Fruit fly (Drosophila melanogaster) whole organism, embryonic: Measurements from ENCODE around the gene Pld3.

Experiments used
- CG11085 ChIP-seq: fragments of 200-800 bp; sonication (Bioruptor generic); IDR thresholded peaks from 2 replicates; pipeline ENCODE4 v1.3.6; 2022; ENCODE audit warnings: missing biosample characterization, missing genetic modification characterization
- CG11093 ChIP-seq: fragments of 200-800 bp; sonication (Bioruptor generic); IDR thresholded peaks from 3 replicates; pipeline ENCODE4 v1.3.6; 2022; ENCODE audit warnings: missing biosample characterization, missing genetic modification characterization
- CG11247 ChIP-seq: fragments of 200-800 bp; sonication (Bioruptor generic); IDR thresholded peaks from 2 replicates; pipeline ENCODE4 v1.3.6; 2022; ENCODE audit warnings: missing biosample characterization, missing genetic modification characterization
- CG13123 ChIP-seq: fragments of 200-800 bp; sonication (Bioruptor generic); optimal IDR thresholded peaks from 2 replicates; lab custom pipeline; 2016; ENCODE audit warnings: missing biosample characterization, missing genetic modification characterization
- CG13296 ChIP-seq: fragments of 200-800 bp; sonication (Bioruptor generic); optimal IDR thresholded peaks from 3 replicates; lab custom pipeline; 2018; ENCODE audit warnings: missing biosample characterization, mild to moderate bottlenecking, missing genetic modification characterization
- CG14014 ChIP-seq: fragments of 200-800 bp; sonication (Bioruptor generic); IDR thresholded peaks from 2 replicates; pipeline ENCODE4 v1.3.6; 2022; ENCODE audit warnings: missing biosample characterization, missing genetic modification characterization
- CG15601 ChIP-seq: fragments of 200-800 bp; sonication (Bioruptor generic); optimal IDR thresholded peaks from 3 replicates; lab custom pipeline; 2019; ENCODE audit warnings: missing biosample characterization, mild to moderate bottlenecking, missing genetic modification characterization, moderate library complexity
- CG1647 ChIP-seq: fragments of 200-800 bp; sonication (Bioruptor generic); optimal IDR thresholded peaks from 3 replicates; lab custom pipeline; 2016; ENCODE audit warnings: missing biosample characterization, missing genetic modification characterization
- CG17328 ChIP-seq: fragments of 200-800 bp; sonication (Bioruptor generic); IDR thresholded peaks from 2 replicates; pipeline ENCODE4 v1.3.6; 2022; ENCODE audit warnings: missing biosample characterization, missing genetic modification characterization
- CG2199 ChIP-seq: fragments of 200-800 bp; sonication (Bioruptor generic); IDR thresholded peaks from 3 replicates; pipeline ENCODE4 v1.3.6; 2022; ENCODE audit warnings: missing biosample characterization, missing genetic modification characterization
- CG31388 ChIP-seq: fragments of 200-800 bp; sonication (Bioruptor generic); optimal IDR thresholded peaks from 2 replicates; lab custom pipeline; 2016; ENCODE audit warnings: missing biosample characterization, missing genetic modification characterization
- CG34224 ChIP-seq: fragments of 200-800 bp; sonication (Bioruptor generic); IDR thresholded peaks from 3 replicates; pipeline ENCODE4 v1.3.6; 2022; ENCODE audit warnings: missing biosample characterization, missing genetic modification characterization; ENCODE audit not compliant: partially characterized antibody
- CG34376 ChIP-seq: fragments of 200-800 bp; sonication (Bioruptor generic); optimal IDR thresholded peaks from 2 replicates; lab custom pipeline; 2018; ENCODE audit warnings: missing biosample characterization, mild to moderate bottlenecking, missing genetic modification characterization
- CG4707 ChIP-seq: fragments of 200-800 bp; sonication (Bioruptor generic); optimal IDR thresholded peaks from 2 replicates; lab custom pipeline; 2018; ENCODE audit warnings: missing biosample characterization, mild to moderate bottlenecking, missing genetic modification characterization, moderate library complexity
- CG4820 ChIP-seq: fragments of 200-800 bp; sonication (Bioruptor generic); optimal IDR thresholded peaks from 3 replicates; lab custom pipeline; 2016; ENCODE audit warnings: missing biosample characterization, missing genetic modification characterization
- CG5245 ChIP-seq: fragments of 200-800 bp; sonication (Bioruptor generic); optimal IDR thresholded peaks from 3 replicates; lab custom pipeline; 2016; ENCODE audit warnings: missing biosample characterization, missing genetic modification characterization
- CG8359 ChIP-seq: fragments of 200-800 bp; sonication (Bioruptor generic); optimal IDR thresholded peaks from 2 replicates; lab custom pipeline; 2017; ENCODE audit warnings: missing biosample characterization, mild to moderate bottlenecking, missing genetic modification characterization, borderline replicate concordance
- CG9876 ChIP-seq: fragments of 200-800 bp; sonication (Bioruptor generic); optimal IDR thresholded peaks from 2 replicates; lab custom pipeline; 2016; ENCODE audit warnings: missing biosample characterization, missing genetic modification characterization
- D19B ChIP-seq: fragments of 200-800 bp; sonication (Bioruptor generic); optimal IDR thresholded peaks from 2 replicates; lab custom pipeline; 2017; ENCODE audit warnings: missing biosample characterization, mild to moderate bottlenecking, missing genetic modification characterization
- Deaf1 ChIP-seq: fragments of 200-800 bp; optimal IDR thresholded peaks from 3 replicates; lab custom pipeline; 2019; ENCODE audit warnings: missing biosample characterization, mild to moderate bottlenecking, missing genetic modification characterization, moderate library complexity
- Drgx ChIP-seq: fragments of 200-800 bp; sonication (Bioruptor generic); IDR thresholded peaks from 2 replicates; pipeline ENCODE4 v1.3.6; 2022; ENCODE audit warnings: missing biosample characterization, missing genetic modification characterization
- Gsc ChIP-seq: fragments of 200-800 bp; sonication (Bioruptor generic); IDR thresholded peaks from 2 replicates; pipeline ENCODE4 v1.3.6; 2022; ENCODE audit warnings: missing biosample characterization, missing genetic modification characterization
- Gug ChIP-seq: fragments of 200-800 bp; sonication (Bioruptor generic); IDR thresholded peaks from 4 replicates; pipeline ENCODE4 v1.3.6; 2022; ENCODE audit warnings: missing biosample characterization, missing genetic modification characterization
- H2.0 ChIP-seq: fragments of 200-800 bp; sonication (Bioruptor generic); IDR thresholded peaks from 2 replicates; pipeline ENCODE4 v1.3.6; 2022; ENCODE audit warnings: missing biosample characterization, missing genetic modification characterization
- HmgZ ChIP-seq: fragments of 200-800 bp; sonication (Bioruptor generic); optimal IDR thresholded peaks from 2 replicates; lab custom pipeline; 2018; ENCODE audit warnings: missing biosample characterization, mild to moderate bottlenecking, missing genetic modification characterization
- Lim3 ChIP-seq: fragments of 200-800 bp; sonication (Bioruptor generic); IDR thresholded peaks from 2 replicates; pipeline ENCODE4 v1.3.6; 2022; ENCODE audit warnings: missing biosample characterization, missing genetic modification characterization
- Optix ChIP-seq: fragments of 200-800 bp; sonication (Bioruptor generic); IDR thresholded peaks from 3 replicates; pipeline ENCODE4 v1.3.6; 2022; ENCODE audit warnings: missing biosample characterization, missing genetic modification characterization
- Pdp1 ChIP-seq, 2 experiments: fragments of 200-800 bp; sonication (Bioruptor generic); optimal IDR thresholded peaks; 3 replicates each; lab custom pipeline; 2016; ENCODE audit warnings: missing biosample characterization in 2 of 2, missing genetic modification characterization in 2 of 2, mild to moderate bottlenecking in 1 of 2, moderate library complexity in 1 of 2
- Sox102F ChIP-seq: fragments of 200-800 bp; sonication (Bioruptor generic); optimal IDR thresholded peaks from 2 replicates; lab custom pipeline; 2018; ENCODE audit warnings: missing biosample characterization, mild to moderate bottlenecking, missing genetic modification characterization, moderate library complexity
- cad ChIP-seq: fragments of >200 bp; optimal IDR thresholded peaks from 2 replicates; lab custom pipeline; 2017; ENCODE audit warnings: missing biosample characterization, missing genetic modification characterization
- chm ChIP-seq: fragments of 200-800 bp; sonication (Bioruptor generic); IDR thresholded peaks from 2 replicates; pipeline ENCODE4 v1.3.6; 2022; ENCODE audit warnings: missing biosample characterization, missing genetic modification characterization
- ci ChIP-seq: fragments of 200-800 bp; sonication (Bioruptor generic); IDR thresholded peaks from 3 replicates; pipeline ENCODE4 v1.3.6; 2022; ENCODE audit warnings: missing biosample characterization, missing genetic modification characterization
- dimm ChIP-seq: fragments of 200-800 bp; sonication (Bioruptor generic); IDR thresholded peaks from 2 replicates; pipeline ENCODE4 v1.3.6; 2022; ENCODE audit warnings: missing biosample characterization, missing genetic modification characterization
- dysf ChIP-seq: fragments of 200-800 bp; sonication (Bioruptor generic); IDR thresholded peaks from 3 replicates; pipeline ENCODE4 v1.3.6; 2022; ENCODE audit warnings: missing biosample characterization, missing genetic modification characterization
- ems ChIP-seq: fragments of 200-800 bp; sonication (Bioruptor generic); optimal IDR thresholded peaks from 3 replicates; lab custom pipeline; 2016; ENCODE audit warnings: missing biosample characterization, missing genetic modification characterization
- esg ChIP-seq: fragments of 200-800 bp; sonication (Bioruptor generic); conservative IDR thresholded peaks from 2 replicates; pipeline ENCODE4 v1.3.6; 2022; ENCODE audit warnings: missing biosample characterization, missing genetic modification characterization
- ftz-f1 ChIP-seq: fragments of 200-800 bp; sonication (Bioruptor generic); optimal IDR thresholded peaks from 2 replicates; lab custom pipeline; 2016; ENCODE audit warnings: missing biosample characterization, missing genetic modification characterization
- her ChIP-seq: fragments of 200-800 bp; sonication (Bioruptor generic); optimal IDR thresholded peaks from 2 replicates; lab custom pipeline; 2016; ENCODE audit warnings: missing biosample characterization, missing genetic modification characterization
- kah ChIP-seq: fragments of 200-800 bp; sonication (Bioruptor generic); optimal IDR thresholded peaks from 2 replicates; lab custom pipeline; 2018; ENCODE audit warnings: missing biosample characterization, mild to moderate bottlenecking, missing genetic modification characterization
- lola ChIP-seq, 3 experiments: fragments of >200 bp in 2 of 3; fragments of 200-800 bp in 1 of 3; sonication (Bioruptor generic) in 1 of 3; optimal IDR thresholded peaks; 2 replicates each; lab custom pipeline; 2017 to 2019; ENCODE audit warnings: missing biosample characterization in 3 of 3, missing genetic modification characterization in 3 of 3, mild to moderate bottlenecking in 1 of 3, moderate library complexity in 1 of 3
- lov ChIP-seq, 2 experiments: fragments of 200-800 bp in 1 of 2; fragments of >200 bp in 1 of 2; sonication (Bioruptor generic) in 1 of 2; IDR thresholded peaks in 1 of 2; optimal IDR thresholded peaks in 1 of 2; 2 replicates in 1 of 2; 3 replicates in 1 of 2; pipeline versions ENCODE4 v1.3.6 to Lab custom; 2017 to 2022; ENCODE audit warnings: missing biosample characterization in 1 of 2, missing genetic modification characterization in 1 of 2
- luna ChIP-seq: fragments of 200-800 bp; sonication (Bioruptor generic); optimal IDR thresholded peaks from 2 replicates; lab custom pipeline; 2016; ENCODE audit warnings: missing biosample characterization, missing genetic modification characterization
- nmo ChIP-seq: fragments of 200-800 bp; sonication (Bioruptor generic); optimal IDR thresholded peaks from 2 replicates; lab custom pipeline; 2018; ENCODE audit warnings: missing biosample characterization, mild to moderate bottlenecking, missing genetic modification characterization, moderate library complexity
- rib ChIP-seq: fragments of 200-800 bp; sonication (Bioruptor generic); IDR thresholded peaks from 2 replicates; pipeline ENCODE4 v1.3.6; 2022; ENCODE audit warnings: missing biosample characterization, missing genetic modification characterization
- run ChIP-seq: fragments of 200-800 bp; sonication (Bioruptor generic); optimal IDR thresholded peaks from 3 replicates; lab custom pipeline; 2018; ENCODE audit warnings: missing biosample characterization, mild to moderate bottlenecking, missing genetic modification characterization
- sc ChIP-seq, 3 experiments: fragments of >200 bp in 2 of 3; fragments of 200-800 bp in 1 of 3; sonication (Bioruptor generic) in 1 of 3; optimal IDR thresholded peaks; 2 replicates in 2 of 3; 3 replicates in 1 of 3; lab custom pipeline; 2017; ENCODE audit warnings: mild to moderate bottlenecking in 1 of 3, missing biosample characterization in 1 of 3, missing genetic modification characterization in 1 of 3, missing genetic modification reagents in 1 of 3
- shn ChIP-seq: fragments of 200-800 bp; sonication (Bioruptor generic); optimal IDR thresholded peaks from 3 replicates; lab custom pipeline; 2016; ENCODE audit warnings: missing biosample characterization, missing genetic modification characterization
- slou ChIP-seq: fragments of 200-800 bp; sonication (Bioruptor generic); optimal IDR thresholded peaks from 3 replicates; lab custom pipeline; 2016; ENCODE audit warnings: missing biosample characterization, missing genetic modification characterization
- sqz ChIP-seq: fragments of 200-800 bp; sonication (Bioruptor generic); optimal IDR thresholded peaks from 3 replicates; lab custom pipeline; 2018; ENCODE audit warnings: missing biosample characterization, mild to moderate bottlenecking, missing genetic modification characterization

Gene Pld3

dm6 chr2L:21163311-21163842, 4.7 kb downstream of the Pld3 start, which contains the start of gene Noc2 (continued):
- TF ChIP-seq Sox102F (GFP tag; lab: Kevin White, UChicago) (peak; percentile 39), CG1647 (GFP tag; lab: Kevin White, UChicago) (peak; percentile 25), CG11093 (GFP tag; lab: Robert Waterston, UW) (peak; percentile 62; the same call in 1 of the 3 replicates), lola (GFP tag; optimal IDR thresholded peaks at IDR 0.05; lab: Kevin White, UChicago) (peak in 1 of 3 experiments; percentile 30), CG13123 (GFP tag; lab: Kevin White, UChicago) (no peak), Lim3 (GFP tag; lab: Robert Waterston, UW) (no peak), CG5245 (GFP tag; lab: Kevin White, UChicago) (peak; percentile 26), rib (GFP tag; lab: Robert Waterston, UW) (no peak), dysf (GFP tag; lab: Robert Waterston, UW) (peak; percentile 58), CG8359 (GFP tag; lab: Kevin White, UChicago) (no peak), CG17328 (GFP tag; lab: Robert Waterston, UW) (0 out of 2 replicates have a peak, but pooled peaks have one; percentile 24), Deaf1 (tag; lab: Kevin White, UChicago) (no peak), cad (no peak), sc (optimal IDR thresholded peaks at IDR 0.05; lab: Kevin White, UChicago) (no peak), sc (GFP tag; optimal IDR thresholded peaks at IDR 0.05; lab: Kevin White, UChicago) (peak; percentile 6), esg (peak; percentile 43), CG11247 (GFP tag; lab: Robert Waterston, UW) (0 out of 2 replicates have a peak, but pooled peaks have one; percentile 4), shn (GFP tag; lab: Kevin White, UChicago) (peak; percentile 10), D19B (no peak), run (tag; lab: Kevin White, UChicago) (no peak), CG15601 (peak; percentile 34), CG31388 (GFP tag; lab: Kevin White, UChicago) (peak; percentile 8), H2.0 (peak; percentile 52; the same call in 1 of the 2 replicates), HmgZ (peak; percentile 46), CG9876 (no peak), CG34376 (GFP tag; lab: Kevin White, UChicago) (no peak), ci (GFP tag; lab: Robert Waterston, UW) (0 out of 3 replicates have a peak, but pooled peaks have one; percentile 40), lov (optimal IDR thresholded peaks at IDR 0.05; lab: Kevin White, UChicago) (no peak), lov (GFP tag; IDR thresholded peaks at IDR 0.05; lab: Robert Waterston, UW) (no peak), CG2199 (no peak), Gug (peak; percentile 77; the same call in 3 of the 4 replicates), luna (GFP tag; lab: Kevin White, UChicago) (no peak), ems (peak; percentile 21), Gsc (GFP tag; lab: Robert Waterston, UW) (no peak; the same call in 1 of the 2 replicates), ftz-f1 (no peak), dimm (no peak), CG13296 (GFP tag; lab: Kevin White, UChicago) (peak; percentile 21), CG14014 (GFP tag; lab: Robert Waterston, UW) (peak; percentile 58), her (GFP tag; lab: Kevin White, UChicago) (no peak), slou (peak; percentile 31), nmo (GFP tag; lab: Kevin White, UChicago) (peak; percentile 61), Pdp1 (GFP tag; optimal IDR thresholded peaks at IDR 0.05; lab: Kevin White, UChicago) (peak; percentile 11 to 31), sqz (GFP tag; lab: Kevin White, UChicago) (no peak), CG4820 (peak; percentile 22), kah (peak; percentile 4), Optix (GFP tag; lab: Robert Waterston, UW) (no peak), chm (GFP tag; lab: Robert Waterston, UW) (no peak), CG34224 (GFP tag; lab: Robert Waterston, UW) (0 out of 3 replicates have a peak, but pooled peaks have one; percentile 2), CG4707 (GFP tag; lab: Kevin White, UChicago) (no peak), Drgx (GFP tag; lab: Robert Waterston, UW) (no peak; the same call in 1 of the 2 replicates), CG11085 (GFP tag; lab: Robert Waterston, UW) (peak; percentile 38; the same call in 1 of the 2 replicates)
